Fruit fly (Drosophila melanogaster): ENCODE measurements around the gene sdt.

Gene sdt

dm6 chrX:8196598-8197228 lies 18.4 kb downstream of the sdt start (continued):
- TF ChIP-seq fkh (GFP tag; optimal IDR thresholded peaks at IDR 0.05) (no peak), achi (GFP tag; optimal IDR thresholded peaks at IDR 0.05) (peak; percentile 70), CG32006 (GFP tag; optimal IDR thresholded peaks at IDR 0.05) (peak; percentile 69), CG8632 (GFP tag; optimal IDR thresholded peaks at IDR 0.05) (peak; percentile 53), CG3919 (GFP tag; optimal IDR thresholded peaks at IDR 0.05) (peak; percentile 82), Met (GFP tag; optimal IDR thresholded peaks at IDR 0.05) (peak; percentile 80), Eip93F (GFP tag; optimal IDR thresholded peaks at IDR 0.05) (peak; percentile 43), lz (GFP tag; optimal IDR thresholded peaks at IDR 0.05) (peak; percentile 70), CG8119 (GFP tag; IDR thresholded peaks at IDR 0.05) (peak; percentile 82), fd59A (GFP tag; optimal IDR thresholded peaks at IDR 0.05) (peak; percentile 31), pdm3 (GFP tag; optimal IDR thresholded peaks at IDR 0.05) (peak; percentile 70), CG11294 (GFP tag; IDR thresholded peaks at IDR 0.05) (peak; percentile 54; the same call in 1 of the 2 replicates), cyc (GFP tag; optimal IDR thresholded peaks at IDR 0.05) (peak; percentile 73), dac (GFP tag; optimal IDR thresholded peaks at IDR 0.05) (peak; percentile 31), CG1621 (tag; optimal IDR thresholded peaks at IDR 0.05) (peak; percentile 68), fd85E (GFP tag; optimal IDR thresholded peaks at IDR 0.05) (no peak), CG8319 (GFP tag; optimal IDR thresholded peaks at IDR 0.05) (peak; percentile 44), Blimp-1 (GFP tag; optimal IDR thresholded peaks at IDR 0.05) (peak; percentile 26)

DNA sequence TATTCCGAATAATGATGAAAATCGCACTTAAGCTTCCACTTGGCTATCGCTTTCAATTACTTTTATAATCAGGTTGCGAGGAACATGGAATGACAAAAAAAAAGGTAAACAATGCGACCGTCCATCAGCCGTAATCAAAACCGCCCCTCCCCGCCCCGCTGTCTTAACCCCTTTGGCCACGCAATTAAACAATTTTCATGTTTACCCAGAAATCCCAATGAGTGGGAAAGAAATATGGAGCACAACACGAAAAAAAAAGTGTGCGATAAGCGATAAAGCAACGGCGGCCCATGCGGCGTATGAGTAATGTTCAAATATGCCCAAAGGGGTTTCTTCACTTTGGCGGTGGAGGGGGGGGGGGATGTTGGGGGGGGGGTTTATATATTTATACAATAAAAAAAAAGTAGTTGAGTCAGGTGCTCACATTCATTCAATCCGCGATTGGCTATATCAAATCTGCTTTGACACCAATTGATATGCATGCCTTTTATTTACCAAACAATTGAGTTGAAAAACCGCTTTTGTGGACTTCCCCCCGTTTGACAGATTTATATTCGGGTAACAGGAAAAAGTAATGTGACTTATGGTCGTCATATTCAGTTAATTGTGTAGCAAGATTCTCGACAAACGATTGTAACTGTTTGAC lies 20.7 kb downstream of the sdt start:
- no peak for TF ChIP-seq Lpt (GFP tag; optimal IDR thresholded peaks at IDR 0.05)
- TF ChIP-seq dsx (GFP tag; optimal IDR thresholded peaks at IDR 0.05; ENCODE audit: poor library complexity, severe bottlenecking) = no peak
- TF ChIP-seq svp (GFP tag) = no peak
- TF ChIP-seq CG6854 (GFP tag; optimal IDR thresholded peaks at IDR 0.05) = no peak
- TF ChIP-seq lz (GFP tag; optimal IDR thresholded peaks at IDR 0.05) = no peak
- TF ChIP-seq topi (GFP tag; optimal IDR thresholded peaks at IDR 0.05) = no peak
- no peak for TF ChIP-seq CG8632 (GFP tag; optimal IDR thresholded peaks at IDR 0.05)
- no peak for TF ChIP-seq CG11762 (GFP tag; optimal IDR thresholded peaks at IDR 0.05; ENCODE audit: insufficient read depth)
- TF ChIP-seq CG6792 (GFP tag; optimal IDR thresholded peaks at IDR 0.05) = no peak
- no peak for TF ChIP-seq CG31627 (GFP tag; optimal IDR thresholded peaks at IDR 0.05)
- TF ChIP-seq Sox15 (GFP tag; optimal IDR thresholded peaks at IDR 0.05) = no peak
- peak; percentile 96 for TF ChIP-seq fkh (GFP tag; optimal IDR thresholded peaks at IDR 0.05)
- 0 out of 3 replicates have a peak, but pooled peaks have one; percentile 28 for TF ChIP-seq CG6163 (GFP tag; IDR thresholded peaks at IDR 0.05)
- TF ChIP-seq CG11294 (GFP tag; IDR thresholded peaks at IDR 0.05) = no peak
- no peak for TF ChIP-seq dac (GFP tag; optimal IDR thresholded peaks at IDR 0.05)
- no peak for TF ChIP-seq Hr4 (GFP tag; optimal IDR thresholded peaks at IDR 0.05)
- TF ChIP-seq Hr39 (GFP tag; optimal IDR thresholded peaks at IDR 0.05) = no peak
- no peak for TF ChIP-seq CG9139 (GFP tag; optimal IDR thresholded peaks at IDR 0.05)
- TF ChIP-seq CG34406 (GFP tag; optimal IDR thresholded peaks at IDR 0.05) = no peak
- TF ChIP-seq Sox14 (GFP tag; optimal IDR thresholded peaks at IDR 0.05) = no peak
- TF ChIP-seq CG15336 (GFP tag; IDR thresholded peaks at IDR 0.05) = no peak
- no peak for TF ChIP-seq CG6808 (GFP tag; optimal IDR thresholded peaks at IDR 0.05)
- TF ChIP-seq fd59A (GFP tag; optimal IDR thresholded peaks at IDR 0.05) = no peak
- no peak for TF ChIP-seq Eip78C (GFP tag)
- no peak for TF ChIP-seq spab (GFP tag; optimal IDR thresholded peaks at IDR 0.05)
- TF ChIP-seq ss (GFP tag; optimal IDR thresholded peaks at IDR 0.05) = no peak
- TF ChIP-seq eg (GFP tag; IDR thresholded peaks at IDR 0.05) = 0 out of 3 replicates have a peak, but pooled peaks have one; percentile 22
- no peak for TF ChIP-seq OdsH (GFP tag; optimal IDR thresholded peaks at IDR 0.05)
- peak; percentile 56 for TF ChIP-seq vri (GFP tag; optimal IDR thresholded peaks at IDR 0.05)
- no peak for TF ChIP-seq CG3032 (tag; optimal IDR thresholded peaks at IDR 0.05)
- TF ChIP-seq Ets21C (GFP tag; optimal IDR thresholded peaks at IDR 0.05) = no peak
